Worm (Caenorhabditis elegans) whole organism, L3 larva: Measurements from ENCODE around the gene Y70G10A.4.
"Not testable (repeated sequence)": the region's sequence is repeated elsewhere in the genome, so short reads cannot be mapped to it uniquely, and the experiment has no call there.

Experiments used
- R02D3.7 ChIP-seq: fragments of 150-350 bp; optimal IDR thresholded peaks from 2 replicates; lab custom pipeline; 2014; ENCODE audit warnings: missing biosample characterization, missing genetic modification characterization
- ama-1 ChIP-seq: fragments of 150-350 bp; optimal IDR thresholded peaks from 2 replicates; lab custom pipeline; 2018
- fos-1 ChIP-seq: fragments of 150-350 bp; optimal IDR thresholded peaks from 2 replicates; lab custom pipeline; 2014; ENCODE audit warnings: missing biosample characterization, missing genetic modification characterization
- jun-1 ChIP-seq: fragments of 150-350 bp; optimal IDR thresholded peaks from 2 replicates; lab custom pipeline; 2014; ENCODE audit warnings: missing biosample characterization, missing genetic modification reagents, missing genetic modification characterization
- nhr-28 ChIP-seq: fragments of 150-350 bp; optimal IDR thresholded peaks from 2 replicates; lab custom pipeline; 2014; ENCODE audit warnings: missing biosample characterization, missing genetic modification characterization
- pha-4 ChIP-seq: fragments of 150-350 bp; optimal IDR thresholded peaks from 2 replicates; lab custom pipeline; 2014; ENCODE audit warnings: missing biosample characterization, missing genetic modification reagents, missing genetic modification characterization
- sea-2 ChIP-seq: fragments of 150-350 bp; sonication (generic microtip); optimal IDR thresholded peaks from 4 replicates; lab custom pipeline; 2014; ENCODE audit warnings: missing biosample characterization, missing genetic modification reagents, missing genetic modification characterization
- ztf-11 ChIP-seq: fragments of 150-350 bp; optimal IDR thresholded peaks from 2 replicates; lab custom pipeline; 2014; ENCODE audit warnings: missing biosample characterization, missing genetic modification characterization

DNA sequence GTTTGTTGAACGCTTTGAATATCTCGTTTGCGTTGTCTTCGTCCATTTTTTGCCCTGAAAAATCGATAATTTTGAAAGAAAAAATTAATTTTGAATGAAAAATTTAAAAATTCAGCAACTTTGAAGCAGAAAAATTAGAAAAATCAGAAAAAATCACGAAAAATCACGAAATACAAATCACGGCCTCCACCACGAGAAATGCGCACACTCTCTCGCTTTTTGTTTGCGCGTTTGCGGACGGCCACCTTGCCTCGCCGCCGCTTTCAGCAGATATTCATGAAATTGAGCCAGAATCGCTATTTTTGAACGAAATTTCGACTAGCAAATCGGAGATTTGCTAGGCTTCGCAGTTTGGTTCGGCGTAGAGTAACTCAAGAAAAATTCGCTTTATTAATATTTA lies 44.9 kb downstream of the Y70G10A.4 start, which contains the start of gene inpp-4B:
- not testable (repeated sequence) for TF ChIP-seq ztf-11 (tag; lab: Kevin White, UChicago); sea-2; pha-4 (tag; lab: Kevin White, UChicago); R02D3.7 (tag; lab: Kevin White, UChicago); fos-1 (tag; lab: Kevin White, UChicago); nhr-28 (tag; lab: Kevin White, UChicago); ama-1 (lab: Kevin White, UChicago); jun-1
